Worm (Caenorhabditis elegans) whole organism, L3 larva: ENCODE results near the gene let-23.

Experiments used
- R02D3.7 ChIP-seq: fragments of 150-350 bp; optimal IDR thresholded peaks from 2 replicates; lab custom pipeline; 2014; ENCODE audit warnings: missing biosample characterization, missing genetic modification characterization
- ZK546.5 ChIP-seq: sonication (generic microtip); optimal IDR thresholded peaks from 2 replicates; lab custom pipeline; 2017; ENCODE audit warnings: missing biosample characterization, missing genetic modification characterization
- aly-2 ChIP-seq: fragments of 150-350 bp; optimal IDR thresholded peaks from 2 replicates; lab custom pipeline; 2014; ENCODE audit warnings: missing biosample characterization, missing genetic modification characterization
- ceh-28 ChIP-seq: fragments of 150-350 bp; optimal IDR thresholded peaks from 2 replicates; lab custom pipeline; 2014; ENCODE audit warnings: missing biosample characterization, missing genetic modification reagents, missing genetic modification characterization
- ceh-82 ChIP-seq: fragments of 150-350 bp; optimal IDR thresholded peaks from 2 replicates; lab custom pipeline; 2014; ENCODE audit warnings: missing biosample characterization, missing genetic modification characterization
- ceh-9 ChIP-seq: sonication (generic microtip); optimal IDR thresholded peaks from 2 replicates; lab custom pipeline; 2018; ENCODE audit warnings: missing biosample characterization, missing genetic modification characterization
- egl-27 ChIP-seq: sonication (generic microtip); optimal IDR thresholded peaks from 4 replicates; lab custom pipeline; 2017; ENCODE audit warnings: missing biosample characterization, missing genetic modification reagents, missing genetic modification characterization
- egl-5 ChIP-seq: fragments of 150-350 bp; optimal IDR thresholded peaks from 2 replicates; lab custom pipeline; 2017; ENCODE audit warnings: missing biosample characterization, missing genetic modification reagents, missing genetic modification characterization, inconsistent platforms
- elt-1 ChIP-seq: fragments of 150-350 bp; optimal IDR thresholded peaks from 2 replicates; lab custom pipeline; 2014; ENCODE audit warnings: missing biosample characterization, missing genetic modification characterization
- elt-3 ChIP-seq, 3 experiments: fragments of 150-350 bp in 1 of 3; sonication (generic microtip) in 2 of 3; optimal IDR thresholded peaks; 2 replicates in 2 of 3; 4 replicates in 1 of 3; lab custom pipeline; 2014 to 2017; ENCODE audit warnings: missing biosample characterization in 3 of 3, missing genetic modification characterization in 3 of 3
- eor-1 ChIP-seq, 2 experiments: fragments of 150-350 bp; optimal IDR thresholded peaks; 2 replicates each; lab custom pipeline; 2014 to 2018; ENCODE audit warnings: missing biosample characterization in 2 of 2, missing genetic modification characterization in 2 of 2
- fkh-2 ChIP-seq: fragments of 150-350 bp; optimal IDR thresholded peaks from 2 replicates; lab custom pipeline; 2014; ENCODE audit warnings: missing biosample characterization, missing genetic modification reagents, missing genetic modification characterization
- fos-1 ChIP-seq: fragments of 150-350 bp; optimal IDR thresholded peaks from 2 replicates; lab custom pipeline; 2014; ENCODE audit warnings: missing biosample characterization, missing genetic modification characterization
- jun-1 ChIP-seq: fragments of 150-350 bp; optimal IDR thresholded peaks from 2 replicates; lab custom pipeline; 2014; ENCODE audit warnings: missing biosample characterization, missing genetic modification reagents, missing genetic modification characterization
- lin-15B ChIP-seq: fragments of 150-350 bp; optimal IDR thresholded peaks from 2 replicates; lab custom pipeline; 2014; ENCODE audit warnings: missing biosample characterization, missing genetic modification characterization
- mdl-1 ChIP-seq: fragments of 150-350 bp; optimal IDR thresholded peaks from 2 replicates; lab custom pipeline; 2014; ENCODE audit warnings: missing biosample characterization, missing genetic modification characterization
- nhr-12 ChIP-seq: fragments of 150-350 bp; optimal IDR thresholded peaks from 2 replicates; lab custom pipeline; 2014; ENCODE audit warnings: missing biosample characterization, missing genetic modification characterization
- nhr-23 ChIP-seq: fragments of 150-350 bp; optimal IDR thresholded peaks from 2 replicates; lab custom pipeline; 2014; ENCODE audit warnings: missing biosample characterization, missing genetic modification reagents, missing genetic modification characterization
- nhr-237 ChIP-seq: fragments of 150-350 bp; optimal IDR thresholded peaks from 2 replicates; lab custom pipeline; 2014; ENCODE audit warnings: missing biosample characterization, missing genetic modification characterization
- nhr-25 ChIP-seq: sonication (generic microtip); optimal IDR thresholded peaks from 2 replicates; lab custom pipeline; 2017; ENCODE audit warnings: missing biosample characterization, missing genetic modification characterization
- nhr-28 ChIP-seq: fragments of 150-350 bp; optimal IDR thresholded peaks from 2 replicates; lab custom pipeline; 2014; ENCODE audit warnings: missing biosample characterization, missing genetic modification characterization
- nhr-43 ChIP-seq: sonication (generic microtip); optimal IDR thresholded peaks from 2 replicates; lab custom pipeline; 2016; ENCODE audit warnings: mild to moderate bottlenecking, missing genetic modification characterization, missing compliant biosample characterization; ENCODE audit not compliant: poor library complexity, severe bottlenecking
- nhr-67 ChIP-seq: fragments of 150-350 bp; optimal IDR thresholded peaks from 2 replicates; lab custom pipeline; 2014; ENCODE audit warnings: missing biosample characterization, missing genetic modification characterization
- nhr-76 ChIP-seq: fragments of 150-350 bp; sonication (generic microtip); optimal IDR thresholded peaks from 5 replicates; lab custom pipeline; 2014; ENCODE audit warnings: missing biosample characterization, missing genetic modification characterization
- nhr-77 ChIP-seq: fragments of 150-350 bp; optimal IDR thresholded peaks from 2 replicates; lab custom pipeline; 2014; ENCODE audit warnings: missing biosample characterization, missing genetic modification characterization
- pqm-1 ChIP-seq: fragments of 150-350 bp; optimal IDR thresholded peaks from 2 replicates; lab custom pipeline; 2017; ENCODE audit warnings: missing biosample characterization, missing genetic modification characterization, inconsistent platforms
- sea-2 ChIP-seq: fragments of 150-350 bp; sonication (generic microtip); optimal IDR thresholded peaks from 4 replicates; lab custom pipeline; 2014; ENCODE audit warnings: missing biosample characterization, missing genetic modification reagents, missing genetic modification characterization
- skn-1 ChIP-seq: fragments of 150-350 bp; optimal IDR thresholded peaks from 2 replicates; lab custom pipeline; 2014; ENCODE audit warnings: missing biosample characterization, missing genetic modification characterization
- tbx-2 ChIP-seq: sonication (generic microtip); optimal IDR thresholded peaks from 2 replicates; lab custom pipeline; 2016; ENCODE audit warnings: mild to moderate bottlenecking, missing genetic modification characterization, missing compliant biosample characterization
- unc-62 ChIP-seq: fragments of 150-350 bp; sonication (generic microtip); optimal IDR thresholded peaks from 4 replicates; lab custom pipeline; 2014; ENCODE audit warnings: missing biosample characterization, missing genetic modification reagents, missing genetic modification characterization
- zag-1 ChIP-seq: fragments of 150-350 bp; optimal IDR thresholded peaks from 2 replicates; lab custom pipeline; 2014; ENCODE audit warnings: missing biosample characterization, missing genetic modification characterization
- ztf-11 ChIP-seq: fragments of 150-350 bp; optimal IDR thresholded peaks from 2 replicates; lab custom pipeline; 2014; ENCODE audit warnings: missing biosample characterization, missing genetic modification characterization
- ztf-4 ChIP-seq: fragments of 150-350 bp; optimal IDR thresholded peaks from 2 replicates; lab custom pipeline; 2014; ENCODE audit warnings: missing biosample characterization, missing genetic modification characterization

let-23 gene

DNA sequence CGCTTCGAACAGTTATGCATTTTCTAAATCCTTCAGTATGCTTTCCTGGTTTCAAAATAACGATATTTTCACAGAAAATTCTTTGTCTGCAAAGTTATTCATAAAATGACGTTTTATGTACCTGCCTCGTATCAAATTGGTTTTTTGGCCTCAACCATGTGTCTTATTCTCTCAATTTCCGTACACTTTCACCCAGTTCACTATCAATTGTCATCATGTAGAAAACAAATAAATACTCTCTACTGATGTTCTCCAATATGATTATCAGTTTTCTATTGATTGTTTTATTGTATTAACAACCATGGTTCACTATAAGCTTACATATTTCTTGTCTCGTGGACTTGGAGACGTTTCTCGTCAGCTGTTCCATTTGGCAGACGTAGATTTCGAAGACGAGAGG lies 33.9 kb downstream of the let-23 start, which contains the start of gene gst-13 (continued):
- TF ChIP-seq eor-1 (tag; optimal IDR thresholded peaks at IDR 0.05; lab: Kevin White, UChicago) (no peak), elt-3 (tag; optimal IDR thresholded peaks at IDR 0.05; lab: Kevin White, UChicago) (no peak), ceh-82 (tag; lab: Kevin White, UChicago) (no peak)

DNA sequence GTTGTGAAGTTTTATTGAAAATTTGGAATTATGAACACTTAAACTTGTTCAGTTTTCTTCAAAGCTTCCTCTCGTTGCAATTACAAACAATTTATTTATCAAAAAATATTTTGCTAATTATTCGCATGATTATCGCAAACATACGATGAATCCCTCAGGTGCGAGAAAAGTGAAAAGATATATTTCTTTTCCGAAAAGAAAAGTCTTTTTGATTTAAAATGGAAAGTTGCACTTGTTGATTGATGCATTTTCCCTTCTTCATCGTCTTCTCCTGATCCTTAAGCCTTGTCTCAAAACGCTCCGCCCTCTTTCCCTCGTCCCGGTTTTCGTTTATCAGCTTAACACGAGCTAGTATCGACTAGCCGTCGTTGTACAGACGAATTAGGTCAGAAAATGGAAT lies 35.2 kb downstream of the let-23 start:
- TF ChIP-seq ztf-4 (no peak), nhr-76 (tag; lab: Kevin White, UChicago) (no peak), nhr-12 (tag; lab: Kevin White, UChicago) (no peak), nhr-67 (no peak), skn-1 (no peak), egl-5 (tag; lab: Kevin White, UChicago) (no peak), nhr-43 (peak; percentile 34), ZK546.5 (tag; lab: Kevin White, UChicago) (no peak), R02D3.7 (no peak), elt-1 (tag; lab: Kevin White, UChicago) (no peak), pqm-1 (tag; lab: Kevin White, UChicago) (no peak), nhr-23 (tag; lab: Kevin White, UChicago) (peak; percentile 16)

DNA sequence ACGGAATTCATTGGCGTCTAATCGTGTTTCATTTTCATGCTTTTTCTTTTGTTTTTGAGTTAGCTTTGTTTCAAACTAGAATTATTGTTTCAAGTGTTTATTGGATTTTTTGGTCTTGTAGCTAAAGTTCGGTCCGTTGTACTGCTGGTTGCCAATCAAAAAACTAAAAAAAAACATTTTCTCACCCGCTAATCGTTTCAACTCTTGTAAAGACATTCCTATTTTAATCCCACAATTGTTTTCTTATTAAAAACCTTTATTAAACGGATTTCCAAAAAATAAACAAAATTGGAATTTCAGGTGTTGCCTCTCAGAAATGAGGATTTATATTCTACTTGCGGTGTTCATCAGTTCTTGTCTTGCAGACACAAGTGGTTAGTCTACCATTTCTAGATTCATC lies 35.6 kb downstream of the let-23 start, which contains the start of gene T26C5.2:
Gene T26C5.2, plus strand, starts transcription at position 301 of the 400 bp plus-strand sequence.
- TF ChIP-seq egl-27 (tag; lab: Kevin White, UChicago) (no peak), elt-1 (tag; lab: Kevin White, UChicago) (no peak), zag-1 (no peak), nhr-76 (tag; lab: Kevin White, UChicago) (no peak), fos-1 (no peak), nhr-77 (tag; lab: Kevin White, UChicago) (no peak), skn-1 (no peak), lin-15B (tag; lab: Kevin White, UChicago) (no peak), nhr-28 (tag; lab: Kevin White, UChicago) (no peak), nhr-43 (no peak), tbx-2 (tag; lab: Kevin White, UChicago) (no peak), R02D3.7 (no peak), jun-1 (no peak), ceh-9 (tag; lab: Kevin White, UChicago) (no peak)

DNA sequence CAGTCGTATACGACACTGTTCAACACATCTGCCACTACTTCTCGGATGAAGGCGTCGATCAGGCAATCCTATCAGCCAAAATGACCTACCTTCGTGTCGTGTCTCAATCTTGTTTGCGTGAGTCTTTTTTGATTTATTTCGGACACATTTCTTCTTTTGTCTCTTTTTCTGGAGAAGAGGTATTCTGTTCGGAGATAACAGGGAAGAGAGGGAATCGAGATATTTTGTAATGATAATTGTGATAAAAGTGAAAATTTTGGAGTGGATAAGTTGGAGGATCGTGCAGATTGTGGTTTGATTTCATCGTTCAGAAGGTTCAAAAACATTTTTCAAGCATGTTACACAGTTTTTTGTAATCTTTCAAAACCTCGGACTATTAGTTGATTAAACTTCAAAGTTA lies 36.5 kb downstream of the let-23 start:
- TF ChIP-seq nhr-43 = peak; percentile 51
- TF ChIP-seq nhr-77 (tag; lab: Kevin White, UChicago) = no peak

DNA sequence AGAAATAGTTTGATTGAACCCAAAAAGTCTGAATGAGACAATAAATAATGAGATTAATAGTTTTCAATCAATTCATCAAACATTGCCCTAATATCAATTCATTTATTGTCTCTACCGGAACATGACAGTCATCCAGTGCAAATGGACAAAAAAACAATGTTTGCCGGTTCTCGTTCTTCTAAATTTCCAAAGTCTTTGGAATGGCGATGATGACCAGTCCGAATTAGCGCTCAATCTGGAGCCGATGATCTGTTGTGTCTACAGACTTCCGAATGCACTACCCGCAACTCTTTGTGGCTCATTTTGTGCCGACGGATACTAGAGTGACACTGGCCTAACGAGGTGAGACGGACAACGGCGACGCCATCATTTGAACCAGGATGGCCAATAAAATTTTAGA lies 39.0 kb downstream of the let-23 start, which contains the start of gene T26C5.3:
Gene T26C5.3, plus strand, starts transcription at position 301 of the 400 bp plus-strand sequence.
- TF ChIP-seq nhr-43 = peak; percentile 26
- TF ChIP-seq sea-2 = no peak
- TF ChIP-seq, all 47 proteins: peak for 1

DNA sequence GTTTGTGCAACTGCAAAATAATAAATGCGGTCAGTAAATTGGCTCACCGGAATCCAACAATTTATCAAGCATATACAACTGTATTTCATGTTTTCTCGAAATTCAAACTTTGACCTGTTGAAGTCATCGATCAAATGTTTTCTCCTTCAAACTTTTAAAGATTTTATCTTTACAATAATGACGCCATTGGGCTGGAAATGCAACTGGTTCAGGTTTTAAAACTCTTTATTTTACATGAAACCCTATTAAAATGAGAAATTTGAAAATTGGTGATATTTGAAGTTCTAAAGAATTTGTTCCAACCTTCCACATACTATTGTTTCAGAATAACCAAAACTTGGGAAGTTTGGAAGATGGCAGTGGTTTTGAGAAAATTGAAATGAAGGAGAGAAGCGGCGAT lies 39.7 kb downstream of the let-23 start:
- no peak for TF ChIP-seq fkh-2 (tag; lab: Kevin White, UChicago)
- TF ChIP-seq pqm-1 (tag; lab: Kevin White, UChicago) = no peak
- TF ChIP-seq elt-1 (tag; lab: Kevin White, UChicago) = no peak
- TF ChIP-seq nhr-25 (tag; lab: Kevin White, UChicago) = no peak
- no peak for TF ChIP-seq nhr-237 (tag; lab: Kevin White, UChicago)
- TF ChIP-seq R02D3.7 = no peak
- no peak for TF ChIP-seq ceh-28 (tag; lab: Kevin White, UChicago)
- TF ChIP-seq ztf-11 = no peak
- no peak for TF ChIP-seq aly-2
- TF ChIP-seq nhr-43 = no peak
- no peak for TF ChIP-seq nhr-12 (tag; lab: Kevin White, UChicago)
- TF ChIP-seq ceh-9 (tag; lab: Kevin White, UChicago) = no peak

DNA sequence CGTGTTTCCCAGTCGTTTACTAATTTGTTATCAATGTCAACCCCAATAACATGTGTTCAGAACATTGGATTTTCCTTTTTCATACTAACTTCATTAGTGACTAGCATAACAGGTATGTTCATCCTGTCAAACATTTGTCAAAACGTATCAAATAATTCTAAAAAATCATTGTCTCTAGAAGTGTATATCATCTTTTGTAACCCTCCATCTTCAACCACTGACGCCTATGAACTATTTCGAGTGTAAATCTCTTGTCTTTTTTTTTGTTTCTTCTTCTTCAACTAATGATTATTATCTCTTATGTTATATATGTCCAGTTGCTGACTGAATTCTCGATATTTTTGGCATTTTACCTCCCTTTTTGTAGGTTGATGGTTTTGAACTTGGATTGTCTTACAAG lies 40.4 kb downstream of the let-23 start:
- TF ChIP-seq nhr-77 (tag; lab: Kevin White, UChicago) = no peak
- no peak for TF ChIP-seq unc-62 (GFP tag; lab: Kevin White, UChicago)
- TF ChIP-seq nhr-28 (tag; lab: Kevin White, UChicago) = no peak
- no peak for TF ChIP-seq fkh-2 (tag; lab: Kevin White, UChicago)
- TF ChIP-seq nhr-43 = no peak
- no peak for TF ChIP-seq aly-2
- TF ChIP-seq egl-5 (tag; lab: Kevin White, UChicago) = no peak
- TF ChIP-seq nhr-23 (tag; lab: Kevin White, UChicago) = no peak
- no peak for TF ChIP-seq nhr-25 (tag; lab: Kevin White, UChicago)
- TF ChIP-seq egl-27 (tag; lab: Kevin White, UChicago) = no peak
- no peak for TF ChIP-seq eor-1 (tag; optimal IDR thresholded peaks at IDR 0.05; lab: Kevin White, UChicago)
- no peak for TF ChIP-seq nhr-237 (tag; lab: Kevin White, UChicago)
- no peak for TF ChIP-seq tbx-2 (tag; lab: Kevin White, UChicago)
- TF ChIP-seq fos-1 = no peak
- TF ChIP-seq mdl-1 (tag; lab: Kevin White, UChicago) = no peak
